Worm (Caenorhabditis elegans) whole organism, young adult: ENCODE measurements around the gene C54D10.4.

Experiments used
- B0336.3 ChIP-seq: fragments of 200-800 bp; sonication (Bioruptor generic); IDR thresholded peaks from 2 replicates; pipeline ENCODE4 v1.3.6; 2022; ENCODE audit warnings: missing genetic modification characterization, missing compliant biosample characterization
- F10E7.11 ChIP-seq: sonication (generic microtip); optimal IDR thresholded peaks from 2 replicates; lab custom pipeline; 2017; ENCODE audit warnings: mild to moderate bottlenecking, missing genetic modification characterization, moderate library complexity, missing compliant biosample characterization
- F33H1.4 ChIP-seq: fragments of 200-800 bp; sonication (Bioruptor generic); IDR thresholded peaks from 2 replicates; pipeline ENCODE4 v1.3.6; 2022; ENCODE audit warnings: missing genetic modification reagents, missing genetic modification characterization, missing compliant biosample characterization
- F52B5.7 ChIP-seq: sonication (generic microtip); optimal IDR thresholded peaks from 2 replicates; lab custom pipeline; 2016; ENCODE audit warnings: mild to moderate bottlenecking, missing genetic modification characterization, missing compliant biosample characterization
- F57A8.1 ChIP-seq: fragments of 200-800 bp; sonication (Bioruptor generic); optimal IDR thresholded peaks from 2 replicates; lab custom pipeline; 2018; ENCODE audit warnings: mild to moderate bottlenecking, missing genetic modification characterization, moderate library complexity, missing compliant biosample characterization
- F57C9.4 ChIP-seq: sonication (generic microtip); optimal IDR thresholded peaks from 2 replicates; lab custom pipeline; 2017; ENCODE audit warnings: mild to moderate bottlenecking, missing genetic modification characterization, missing compliant biosample characterization
- K11D2.4 ChIP-seq: fragments of 200-800 bp; sonication (Bioruptor generic); IDR thresholded peaks from 2 replicates; pipeline ENCODE4 v1.3.6; 2022; ENCODE audit warnings: missing genetic modification reagents, missing genetic modification characterization, missing compliant biosample characterization
- K12H6.12 ChIP-seq: fragments of 200-800 bp; sonication (Bioruptor generic); optimal IDR thresholded peaks from 2 replicates; lab custom pipeline; 2018; ENCODE audit warnings: mild to moderate bottlenecking, missing genetic modification characterization, missing compliant biosample characterization
- T26A5.8 ChIP-seq: sonication (generic microtip); optimal IDR thresholded peaks from 2 replicates; lab custom pipeline; 2016; ENCODE audit warnings: missing genetic modification characterization, missing compliant biosample characterization
- Y53G8AR.9 ChIP-seq: fragments of 200-800 bp; sonication (Bioruptor generic); conservative IDR thresholded peaks from 2 replicates; pipeline ENCODE4 v1.3.6; 2022; ENCODE audit warnings: missing genetic modification reagents, missing genetic modification characterization, missing compliant biosample characterization
- ZK185.1 ChIP-seq: sonication (generic microtip); optimal IDR thresholded peaks from 2 replicates; lab custom pipeline; 2016; ENCODE audit warnings: mild to moderate bottlenecking, missing genetic modification characterization, missing compliant biosample characterization; ENCODE audit not compliant: poor library complexity, severe bottlenecking
- attf-5 ChIP-seq: fragments of 200-800 bp; sonication (Bioruptor generic); optimal IDR thresholded peaks from 2 replicates; lab custom pipeline; 2018; ENCODE audit warnings: mild to moderate bottlenecking, missing genetic modification characterization, missing compliant biosample characterization
- bed-1 ChIP-seq: fragments of 200-800 bp; sonication (Bioruptor generic); IDR thresholded peaks from 2 replicates; pipeline ENCODE4 v1.3.6; 2022; ENCODE audit warnings: missing genetic modification reagents, missing genetic modification characterization, missing compliant biosample characterization
- cebp-1 ChIP-seq, 2 experiments: fragments of 200-800 bp in 1 of 2; sonication (Bioruptor generic) in 1 of 2; sonication (generic microtip) in 1 of 2; IDR thresholded peaks in 1 of 2; optimal IDR thresholded peaks in 1 of 2; 2 replicates each; pipeline versions ENCODE4 v1.3.6 to Lab custom; 2017 to 2022; ENCODE audit warnings: missing compliant biosample characterization in 2 of 2, missing genetic modification characterization in 2 of 2, mild to moderate bottlenecking in 1 of 2, missing genetic modification reagents in 1 of 2, moderate library complexity in 1 of 2
- ceh-27 ChIP-seq: fragments of 200-800 bp; sonication (Bioruptor generic); optimal IDR thresholded peaks from 2 replicates; lab custom pipeline; 2018; ENCODE audit warnings: mild to moderate bottlenecking, missing genetic modification characterization, moderate library complexity, missing compliant biosample characterization
- ceh-79 ChIP-seq: sonication (generic microtip); optimal IDR thresholded peaks from 2 replicates; lab custom pipeline; 2017; ENCODE audit warnings: mild to moderate bottlenecking, missing genetic modification characterization, missing compliant biosample characterization
- die-1 ChIP-seq: sonication (generic microtip); optimal IDR thresholded peaks from 2 replicates; lab custom pipeline; 2016; ENCODE audit warnings: missing genotype, mild to moderate bottlenecking, missing genetic modification characterization, missing compliant biosample characterization
- egrh-3 ChIP-seq: fragments of 200-800 bp; sonication (Bioruptor generic); IDR thresholded peaks from 2 replicates; pipeline ENCODE4 v1.3.6; 2022; ENCODE audit warnings: missing genetic modification reagents, missing genetic modification characterization, missing compliant biosample characterization
- hmg-1.2 ChIP-seq: fragments of 200-800 bp; sonication (Bioruptor generic); IDR thresholded peaks from 2 replicates; pipeline ENCODE4 v1.3.6; 2022; ENCODE audit warnings: missing genetic modification reagents, missing genetic modification characterization, missing compliant biosample characterization
- hmg-20 ChIP-seq: fragments of 200-800 bp; sonication (Bioruptor generic); IDR thresholded peaks from 2 replicates; pipeline ENCODE4 v1.3.6; 2022; ENCODE audit warnings: missing genetic modification reagents, missing genetic modification characterization, missing compliant biosample characterization
- lin-40 ChIP-seq: sonication (generic microtip); optimal IDR thresholded peaks from 2 replicates; lab custom pipeline; 2016; ENCODE audit warnings: missing genetic modification characterization, mild to moderate bottlenecking, missing compliant biosample characterization, missing genotype, missing genetic modification reagents
- lsl-1 ChIP-seq: fragments of 200-800 bp; sonication (Bioruptor generic); optimal IDR thresholded peaks from 2 replicates; lab custom pipeline; 2018; ENCODE audit warnings: mild to moderate bottlenecking, missing genetic modification characterization, moderate library complexity, missing compliant biosample characterization
- madf-6 ChIP-seq: fragments of 200-800 bp; sonication (Bioruptor generic); IDR thresholded peaks from 2 replicates; pipeline ENCODE4 v1.3.6; 2022; ENCODE audit warnings: missing genetic modification reagents, missing genetic modification characterization, missing compliant biosample characterization
- mcd-1 ChIP-seq: fragments of 200-800 bp; sonication (Bioruptor generic); IDR thresholded peaks from 2 replicates; pipeline ENCODE4 v1.3.6; 2022; ENCODE audit warnings: missing genetic modification reagents, missing genetic modification characterization, missing compliant biosample characterization
- mel-28 ChIP-seq: sonication (generic microtip); optimal IDR thresholded peaks from 2 replicates; lab custom pipeline; 2016; ENCODE audit warnings: borderline replicate concordance, mild to moderate bottlenecking, missing genetic modification characterization, missing compliant biosample characterization
- nfya-1 ChIP-seq: sonication (generic microtip); optimal IDR thresholded peaks from 2 replicates; lab custom pipeline; 2017; ENCODE audit warnings: antibody characterized with exemption, missing compliant biosample characterization, missing genetic modification characterization, borderline replicate concordance; ENCODE audit not compliant: insufficient read depth
- nfya-2 ChIP-seq: fragments of 200-800 bp; sonication (Bioruptor generic); IDR thresholded peaks from 2 replicates; pipeline ENCODE4 v1.3.6; 2022; ENCODE audit warnings: missing genetic modification reagents, missing genetic modification characterization, missing compliant biosample characterization
- nfyb-1 ChIP-seq: fragments of 200-800 bp; sonication (Bioruptor generic); IDR thresholded peaks from 2 replicates; pipeline ENCODE4 v1.3.6; 2022; ENCODE audit warnings: missing genetic modification reagents, missing genetic modification characterization, missing compliant biosample characterization
- nhr-179 ChIP-seq: sonication (generic microtip); optimal IDR thresholded peaks from 2 replicates; lab custom pipeline; 2016; ENCODE audit warnings: mild to moderate bottlenecking, missing genetic modification characterization, missing compliant biosample characterization
- nhr-90 ChIP-seq: sonication (generic microtip); optimal IDR thresholded peaks from 2 replicates; lab custom pipeline; 2016; ENCODE audit warnings: missing genotype, mild to moderate bottlenecking, missing genetic modification characterization, missing compliant biosample characterization
- rcor-1 ChIP-seq: fragments of 200-800 bp; sonication (Bioruptor generic); IDR thresholded peaks from 2 replicates; pipeline ENCODE4 v1.3.6; 2022; ENCODE audit warnings: missing genetic modification reagents, missing genetic modification characterization, missing compliant biosample characterization
- rec-8 ChIP-seq, 2 experiments: sonication (generic microtip); optimal IDR thresholded peaks; 2 replicates each; lab custom pipeline; 2016; ENCODE audit warnings: mild to moderate bottlenecking in 2 of 2, missing genetic modification characterization in 2 of 2, missing genetic modification reagents in 2 of 2, missing genotype in 2 of 2, missing biosample characterization in 1 of 2, missing compliant biosample characterization in 1 of 2, moderate library complexity in 1 of 2
- snpc-1.1 ChIP-seq: sonication (generic microtip); optimal IDR thresholded peaks from 2 replicates; lab custom pipeline; 2017; ENCODE audit warnings: missing genetic modification characterization, mild to moderate bottlenecking, missing compliant biosample characterization, antibody characterized with exemption, moderate library complexity, missing genotype, missing genetic modification reagents; ENCODE audit not compliant: insufficient read depth
- tbp1 ChIP-seq: fragments of 200-800 bp; sonication (Bioruptor generic); optimal IDR thresholded peaks from 2 replicates; lab custom pipeline; 2018; ENCODE audit warnings: mild to moderate bottlenecking, missing genetic modification characterization, missing compliant biosample characterization
- tlf-1 ChIP-seq: fragments of 200-800 bp; sonication (Bioruptor generic); optimal IDR thresholded peaks from 2 replicates; lab custom pipeline; 2018; ENCODE audit warnings: mild to moderate bottlenecking, missing genetic modification characterization, missing compliant biosample characterization
- zfh-2 ChIP-seq: fragments of 200-800 bp; sonication (Bioruptor generic); conservative IDR thresholded peaks from 2 replicates; pipeline ENCODE4 v1.3.6; 2022; ENCODE audit warnings: missing genetic modification reagents, missing genetic modification characterization, missing compliant biosample characterization
- ztf-22 ChIP-seq: fragments of 200-800 bp; sonication (Bioruptor generic); optimal IDR thresholded peaks from 2 replicates; lab custom pipeline; 2018; ENCODE audit warnings: mild to moderate bottlenecking, missing genetic modification characterization, moderate library complexity, missing compliant biosample characterization
- ztf-26 ChIP-seq: sonication (generic microtip); optimal IDR thresholded peaks from 2 replicates; lab custom pipeline; 2017; ENCODE audit warnings: missing genetic modification characterization, missing compliant biosample characterization

Gene C54D10.4

ce11 chrV:12465399-12465798 lies 44.7 kb upstream of the C54D10.4 start (continued):
- TF ChIP-seq ztf-22 (GFP tag; lab: Kevin White, UChicago) (peak; percentile 0), F10E7.11 (peak; percentile 15), mcd-1 (GFP tag; lab: Robert Waterston, UW) (peak; percentile 57), ceh-27 (GFP tag; lab: Kevin White, UChicago) (peak; percentile 76), rcor-1 (GFP tag; lab: Robert Waterston, UW) (0 out of 2 replicates have a peak, but pooled peaks have one; percentile 32), nfyb-1 (GFP tag; lab: Robert Waterston, UW) (peak; percentile 60; the same call in 1 of the 2 replicates), bed-1 (GFP tag; lab: Robert Waterston, UW) (no peak), snpc-1.1 (tag; lab: Kevin White, UChicago) (no peak), attf-5 (GFP tag; lab: Kevin White, UChicago) (peak; percentile 62), rec-8 (tag; optimal IDR thresholded peaks at IDR 0.05; lab: Kevin White, UChicago) (no peak), tbp1 (GFP tag; lab: Kevin White, UChicago) (peak; percentile 1), lin-40 (tag; lab: Kevin White, UChicago) (peak; percentile 58), K11D2.4 (GFP tag; lab: Robert Waterston, UW) (peak; percentile 77), F57C9.4 (no peak), madf-6 (GFP tag; lab: Robert Waterston, UW) (peak; percentile 17; the same call in 1 of the 2 replicates), nhr-90 (tag; lab: Kevin White, UChicago) (no peak), F52B5.7 (tag; lab: Kevin White, UChicago) (peak; percentile 31), T26A5.8 (no peak), ZK185.1 (tag; lab: Kevin White, UChicago) (peak; percentile 2), zfh-2 (GFP tag; lab: Robert Waterston, UW) (peak; percentile 98), ztf-26 (tag; lab: Kevin White, UChicago) (no peak), egrh-3 (GFP tag; lab: Robert Waterston, UW) (peak; percentile 82), K12H6.12 (tag; lab: Kevin White, UChicago) (peak; percentile 89), lsl-1 (GFP tag; lab: Kevin White, UChicago) (no peak), hmg-1.2 (GFP tag; lab: Robert Waterston, UW) (peak; percentile 86), B0336.3 (GFP tag; lab: Robert Waterston, UW) (0 out of 2 replicates have a peak, but pooled peaks have one; percentile 28), F57A8.1 (GFP tag; lab: Kevin White, UChicago) (no peak), F33H1.4 (GFP tag; lab: Robert Waterston, UW) (0 out of 2 replicates have a peak, but pooled peaks have one; percentile 19), hmg-20 (GFP tag; lab: Robert Waterston, UW) (no peak), mel-28 (tag; lab: Kevin White, UChicago) (no peak), nhr-179 (no peak), ceh-79 (tag; lab: Kevin White, UChicago) (no peak), tlf-1 (GFP tag; lab: Kevin White, UChicago) (no peak), cebp-1 (GFP tag; IDR thresholded peaks at IDR 0.05; lab: Robert Waterston, UW) (no peak), cebp-1 (tag; optimal IDR thresholded peaks at IDR 0.05; lab: Kevin White, UChicago) (peak; percentile 63), Y53G8AR.9 (GFP tag; lab: Robert Waterston, UW) (no peak), nfya-1 (tag; lab: Kevin White, UChicago) (no peak), die-1 (tag; lab: Kevin White, UChicago) (no peak), nfya-2 (GFP tag; lab: Robert Waterston, UW) (no peak)
- TF ChIP-seq, all 124 proteins: peak for 29
